Fruit fly (Drosophila melanogaster): ENCODE results near the gene dpr19.

dpr19 gene

DNA sequence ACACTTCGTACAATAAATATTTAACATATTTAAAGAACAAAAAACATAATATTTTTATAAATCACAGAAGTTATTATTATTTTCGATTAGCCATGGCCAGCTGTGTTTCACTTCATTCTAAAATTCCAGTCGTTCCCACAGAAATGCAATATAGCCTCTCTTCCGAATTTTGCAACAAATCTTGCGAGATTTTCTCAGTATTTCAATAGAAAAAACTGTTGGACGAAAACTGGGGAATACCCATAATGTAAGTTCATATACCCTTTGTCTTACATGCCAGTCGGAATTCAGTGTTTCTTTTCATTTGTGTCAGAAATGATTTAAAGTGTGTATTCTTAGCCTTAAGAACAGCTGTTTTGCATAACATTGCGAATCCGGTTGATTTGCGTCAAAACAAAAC, 19.5 kb upstream of the dpr19 start, which contains the start of the genes CtsL4 and ClpP:
CtsL4 (minus strand) TSS at position 90 of the 400 bp plus-strand sequence.
ClpP (plus strand) TSS at position 288 of the 400 bp plus-strand sequence.
- no peak for TF ChIP-seq CTCF (optimal IDR thresholded peaks at IDR 0.05)
- no peak for TF ChIP-seq CG8478 (optimal IDR thresholded peaks at IDR 0.05)

DNA sequence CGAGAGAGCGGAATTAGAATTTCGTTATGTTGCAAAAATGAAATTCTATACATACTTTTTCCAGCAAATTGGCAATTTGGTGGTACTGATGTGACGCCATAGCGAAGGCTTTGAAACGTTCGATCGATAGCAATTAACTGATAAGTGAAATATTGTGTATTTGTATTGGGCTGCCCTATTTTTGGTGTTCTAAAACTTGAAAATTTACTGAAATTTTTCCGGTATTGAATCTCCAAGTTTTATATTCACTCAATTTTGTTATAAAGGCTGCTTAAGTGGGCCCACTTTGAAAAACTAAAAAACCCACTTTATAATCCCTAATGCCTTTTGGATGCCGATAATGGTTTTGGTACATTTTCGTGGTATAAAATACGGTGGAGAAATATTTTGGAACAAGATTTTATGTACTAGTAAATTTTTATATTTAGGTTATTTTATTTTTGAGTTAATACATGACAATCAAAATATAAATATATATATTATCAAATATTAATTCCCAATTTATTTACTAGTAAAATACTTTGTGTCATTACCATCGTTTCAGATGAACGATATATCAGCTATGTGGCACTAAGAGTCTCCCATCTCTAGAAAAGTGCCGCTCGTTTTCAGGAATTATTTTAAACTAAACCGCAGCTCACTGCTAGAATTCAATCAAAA, 13.4 kb upstream of the dpr19 start, which contains the start of the genes Cand1 and pim:
Cand1 (minus strand) TSS at position 300 of the 660 bp plus-strand sequence.
pim (plus strand) TSS at position 582 of the 660 bp plus-strand sequence.
- no peak for TF ChIP-seq CG8478 (optimal IDR thresholded peaks at IDR 0.05)
- TF ChIP-seq CTCF (optimal IDR thresholded peaks at IDR 0.05), result no peak

DNA sequence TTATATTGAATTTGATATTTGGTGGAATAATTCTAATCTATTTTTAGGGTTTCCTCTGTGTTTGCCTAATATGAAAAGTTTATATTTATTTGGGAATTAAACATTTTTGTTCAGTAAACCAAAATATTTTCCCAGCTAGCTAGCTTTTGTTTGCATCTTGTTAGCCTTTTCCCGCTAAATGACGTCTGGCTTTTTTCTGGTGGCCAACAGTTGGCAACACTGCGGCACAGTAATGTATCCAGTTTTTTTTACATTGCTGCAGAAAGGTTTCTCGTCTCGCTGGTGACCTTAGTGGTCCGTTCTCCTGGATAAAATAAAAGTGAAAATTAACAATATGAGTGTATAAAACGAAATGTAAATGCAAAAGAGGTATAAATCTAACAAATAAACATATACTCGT, 11.7 kb upstream of the dpr19 start, which contains the start of gene lft:
lft (plus strand) TSS at position 243 of the 400 bp plus-strand sequence.
- TF ChIP-seq CTCF (optimal IDR thresholded peaks at IDR 0.05) (no peak), CG8478 (optimal IDR thresholded peaks at IDR 0.05) (no peak)

dm6 chr2L:10366525-10366924, 9.4 kb upstream of the dpr19 start, which contains the start of gene CG5056:
Gene CG5056 (plus strand): TSS chr2L:10366692.
- TF ChIP-seq CTCF (optimal IDR thresholded peaks at IDR 0.05), result no peak
- no peak for TF ChIP-seq CG8478 (optimal IDR thresholded peaks at IDR 0.05)

DNA sequence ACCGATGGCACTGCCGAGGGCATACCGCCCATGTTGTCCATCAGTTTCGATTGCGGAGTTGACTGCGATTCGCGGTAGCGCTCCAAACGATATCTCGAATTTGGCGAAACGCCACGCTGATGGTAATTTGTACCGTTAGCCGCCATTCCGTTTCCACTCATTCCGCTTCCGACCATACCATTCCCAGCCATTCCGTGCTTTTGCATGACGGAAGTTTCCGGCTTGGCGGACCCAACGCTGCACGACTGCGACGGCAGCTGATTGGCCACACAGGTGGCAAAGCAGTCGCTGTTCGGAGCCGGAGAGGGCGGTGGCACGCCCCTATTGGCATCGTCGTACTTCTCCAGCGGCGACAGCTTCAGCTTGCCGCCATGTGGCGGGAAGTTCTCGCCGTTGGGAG, 3.7 kb upstream of the dpr19 start:
- TF ChIP-seq CTCF (optimal IDR thresholded peaks at IDR 0.05), result no peak
- TF ChIP-seq CG8478 (optimal IDR thresholded peaks at IDR 0.05), result no peak

- TF ChIP-seq CTCF (optimal IDR thresholded peaks at IDR 0.05) (no peak), CG8478 (optimal IDR thresholded peaks at IDR 0.05) (no peak)
These were observed 2.2 kb upstream of the dpr19 start, which contains the start of gene rho-5 for dm6 chr2L:10373605-10374269. Gene rho-5 (minus strand): TSS chr2L:10373900.

DNA sequence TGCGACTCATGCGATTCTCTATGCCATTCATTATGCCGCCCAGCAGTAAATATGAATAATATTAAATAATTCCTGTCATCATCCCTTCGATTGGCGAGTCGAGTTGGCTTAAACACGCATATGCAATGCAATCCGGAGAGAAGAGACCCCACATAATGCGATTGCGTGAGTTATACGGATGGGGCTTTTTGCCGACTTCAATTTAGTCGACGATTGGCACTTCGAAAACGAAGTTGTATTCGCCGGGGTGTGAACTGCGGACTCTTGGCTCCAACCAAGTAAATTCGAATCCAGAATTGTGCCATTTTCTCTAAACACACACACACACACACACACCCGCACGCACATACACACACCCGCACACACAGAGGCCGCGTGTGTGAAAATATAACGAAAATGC, 308 bp downstream of the dpr19 start:
- no peak for TF ChIP-seq CTCF (optimal IDR thresholded peaks at IDR 0.05)
- no peak for TF ChIP-seq CG8478 (optimal IDR thresholded peaks at IDR 0.05)

dm6 chr2L:10378631-10379030, 2.7 kb downstream of the dpr19 start:
- no peak for TF ChIP-seq CTCF (optimal IDR thresholded peaks at IDR 0.05)
- TF ChIP-seq CG8478 (optimal IDR thresholded peaks at IDR 0.05), result no peak

DNA sequence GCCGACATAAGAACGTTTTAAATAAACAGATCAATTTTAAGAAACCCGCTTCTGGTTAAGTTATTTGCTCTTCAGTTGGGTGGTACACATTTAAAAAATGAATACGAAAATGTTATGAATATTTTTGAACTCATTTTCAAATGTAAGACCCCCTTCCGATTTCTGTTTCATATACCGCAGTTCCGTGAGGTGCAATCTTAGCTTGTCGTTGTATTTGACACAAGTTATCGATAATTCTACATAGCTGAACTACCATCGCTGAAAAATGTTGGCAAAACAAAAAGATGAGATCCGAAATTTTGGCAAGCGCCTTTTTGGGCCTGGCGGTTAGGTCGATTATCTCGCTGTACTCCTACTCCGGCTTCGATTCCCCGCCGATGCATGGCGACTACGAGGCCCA, 3.9 kb downstream of the dpr19 start, which contains the start of gene gny:
gny (plus strand) TSS at position 239 of the 400 bp plus-strand sequence.
- TF ChIP-seq CG8478 (optimal IDR thresholded peaks at IDR 0.05) (no peak), CTCF (optimal IDR thresholded peaks at IDR 0.05) (peak; percentile 12 to 32)

DNA sequence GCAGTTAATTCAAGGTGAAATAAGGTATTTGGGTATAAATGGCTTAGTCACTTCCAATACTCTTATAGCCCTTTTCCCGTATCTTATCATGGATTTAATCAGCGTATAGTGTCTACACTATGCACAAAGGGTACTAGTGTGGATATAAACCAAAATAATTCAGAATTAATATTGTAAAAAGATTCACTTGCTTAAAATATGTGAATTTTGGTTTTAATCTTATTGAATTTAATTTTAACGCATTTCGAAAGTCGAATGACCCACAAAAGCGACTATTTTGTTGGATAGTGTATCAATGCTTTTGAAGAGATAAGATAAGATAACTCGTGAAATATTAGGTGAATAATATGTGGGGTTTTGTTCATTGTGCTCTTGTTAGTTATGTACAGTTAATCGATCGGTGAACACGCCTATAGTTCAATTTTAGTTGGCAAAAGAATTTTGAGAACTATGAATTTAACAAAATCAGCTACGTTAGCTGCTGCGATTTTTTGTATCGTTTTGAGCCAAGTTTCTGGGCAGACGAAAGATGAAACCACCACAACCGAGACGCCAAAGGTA, 6.0 kb downstream of the dpr19 start, which contains the start of gene CG5096:
CG5096 (plus strand) TSS at position 374 of the 561 bp plus-strand sequence.
- TF ChIP-seq CTCF (optimal IDR thresholded peaks at IDR 0.05), result no peak
- TF ChIP-seq CG8478 (optimal IDR thresholded peaks at IDR 0.05), result no peak

DNA sequence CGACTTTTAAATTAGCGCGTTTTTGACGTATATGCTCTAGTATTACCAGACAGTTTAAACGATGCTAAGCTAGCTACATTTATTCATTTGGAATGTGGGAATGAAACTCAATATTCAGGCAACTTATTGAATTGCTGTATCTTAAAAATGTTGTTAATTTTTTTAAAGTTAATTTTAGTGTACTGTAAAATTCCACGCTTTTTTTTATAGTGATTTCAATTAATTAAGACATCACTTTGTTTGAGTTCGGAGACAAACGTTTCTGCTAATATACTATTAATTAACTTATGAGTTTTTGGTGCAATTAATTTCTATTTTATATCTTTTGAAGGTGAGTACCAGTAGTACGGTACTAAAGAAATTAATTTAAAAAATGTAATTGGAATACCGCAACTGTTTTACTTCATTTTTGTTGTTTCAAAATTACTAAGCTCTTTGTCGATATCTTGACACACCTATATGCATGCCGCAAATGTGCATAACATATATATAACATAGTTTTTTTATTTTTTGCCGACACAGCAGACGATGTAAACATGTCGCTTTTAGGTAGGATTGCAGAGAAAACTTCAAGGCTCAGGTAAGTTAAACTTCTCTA, 10.3 kb downstream of the dpr19 start, which contains the start of the genes Cdk1 and mRpS7:
Cdk1 (minus strand) TSS at position 55 of the 598 bp plus-strand sequence.
mRpS7 (plus strand) TSS at position 455 of the 598 bp plus-strand sequence.
- TF ChIP-seq CTCF (optimal IDR thresholded peaks at IDR 0.05), result no peak
- TF ChIP-seq CG8478 (optimal IDR thresholded peaks at IDR 0.05), result no peak

dm6 chr2L:10386824-10387223, 10.9 kb downstream of the dpr19 start:
- TF ChIP-seq CTCF (optimal IDR thresholded peaks at IDR 0.05) (no peak), CG8478 (optimal IDR thresholded peaks at IDR 0.05) (no peak)

- TF ChIP-seq CG8478 (optimal IDR thresholded peaks at IDR 0.05) (no peak), CTCF (optimal IDR thresholded peaks at IDR 0.05) (peak in 1 of 2 experiments; percentile 51)
These were observed 12.1 kb downstream of the dpr19 start, which contains the start of gene da for dm6 chr2L:10387869-10388726. Gene da (plus strand): TSS chr2L:10388105.

dm6 chr2L:10393467-10393866, 17.5 kb downstream of the dpr19 start:
- TF ChIP-seq CG8478 (optimal IDR thresholded peaks at IDR 0.05) (no peak), CTCF (optimal IDR thresholded peaks at IDR 0.05) (no peak)

Data from S2 (cell line).